Worm (Caenorhabditis elegans): Measurements from ENCODE around the gene nhr-172.

DNA sequence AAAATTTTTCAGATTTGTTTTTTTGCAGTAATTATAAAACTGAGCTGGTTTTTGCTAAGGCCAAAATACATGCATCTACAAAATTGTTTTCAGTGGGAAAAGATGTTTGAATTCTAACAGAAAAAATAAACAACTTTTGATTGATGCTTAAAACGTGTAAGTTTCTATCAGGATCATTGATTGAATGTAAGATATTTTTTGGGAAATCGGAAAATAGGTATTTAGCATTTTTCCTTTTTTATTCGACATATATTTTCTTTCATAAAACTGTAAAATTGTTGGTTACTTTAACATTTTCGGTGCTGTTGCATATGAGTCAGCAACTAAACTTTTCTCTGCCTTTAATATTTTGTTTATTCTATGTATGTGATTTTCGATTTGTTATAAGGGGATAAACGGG lies 15.7 kb downstream of the nhr-172 start, which contains the start of gene C54F6.20:
- TF ChIP-seq W03F9.2 (tag; optimal IDR thresholded peaks at IDR 0.05) (no peak), dao-5 (tag; optimal IDR thresholded peaks at IDR 0.05) (no peak)
